Fruit fly (Drosophila melanogaster) Kc167 (cell line): Measurements from ENCODE around the gene Pld3.

Experiments
- Myc ChIP-seq: fragments of >200 bp; optimal IDR thresholded peaks from 2 replicates; lab custom pipeline; 2017; ENCODE audit warnings: missing external identifiers
- Sin3A ChIP-seq: fragments of >200 bp; optimal IDR thresholded peaks from 2 replicates; lab custom pipeline; 2018; ENCODE audit warnings: missing external identifiers
- h ChIP-seq: fragments of >200 bp; optimal IDR thresholded peaks from 3 replicates; lab custom pipeline; 2018; ENCODE audit warnings: missing external identifiers
- insv ChIP-seq: fragments of >200 bp; optimal IDR thresholded peaks from 3 replicates; lab custom pipeline; 2018; ENCODE audit warnings: missing external identifiers
- psq ChIP-seq: fragments of >200 bp; optimal IDR thresholded peaks from 2 replicates; lab custom pipeline; 2017; ENCODE audit warnings: missing external identifiers
- ttk ChIP-seq: sonication (Bioruptor generic); optimal IDR thresholded peaks from 2 replicates; lab custom pipeline; 2017; ENCODE audit warnings: missing external identifiers

Pld3 gene

DNA sequence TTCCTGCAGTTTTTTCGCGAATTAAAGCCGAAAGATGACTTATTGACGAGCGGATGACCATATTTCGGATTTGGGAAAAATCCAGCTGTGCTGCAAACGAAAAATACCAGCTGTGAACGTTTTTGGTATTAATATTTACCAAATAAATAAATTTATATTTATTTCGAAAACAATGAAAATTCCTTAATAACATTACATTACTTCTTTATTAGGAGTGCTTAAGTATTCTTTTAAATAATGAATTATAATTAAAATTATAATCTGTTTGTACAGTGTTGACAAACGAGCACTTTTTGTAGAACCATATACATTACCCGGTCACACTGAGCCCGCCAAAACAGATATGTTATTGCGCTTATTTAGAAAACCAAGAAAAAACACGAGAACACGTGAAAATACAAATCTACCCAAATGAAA, 21.0 kb downstream of the Pld3 start, which contains the start of the genes bur and Mcm10:
Gene bur, minus strand, starts transcription at position 69 of the 417 bp plus-strand sequence.
Gene Mcm10, plus strand, starts transcription at position 319 of the 417 bp plus-strand sequence.
- TF ChIP-seq h (no peak), Sin3A (lab: Kevin White, UChicago) (no peak), Myc (lab: Kevin White, UChicago) (no peak), ttk (lab: Kevin White, UChicago) (no peak), psq (no peak), insv (no peak)

dm6 chr2L:21187753-21188152, 29.1 kb downstream of the Pld3 start:
- TF ChIP-seq Myc (lab: Kevin White, UChicago): no peak

DNA sequence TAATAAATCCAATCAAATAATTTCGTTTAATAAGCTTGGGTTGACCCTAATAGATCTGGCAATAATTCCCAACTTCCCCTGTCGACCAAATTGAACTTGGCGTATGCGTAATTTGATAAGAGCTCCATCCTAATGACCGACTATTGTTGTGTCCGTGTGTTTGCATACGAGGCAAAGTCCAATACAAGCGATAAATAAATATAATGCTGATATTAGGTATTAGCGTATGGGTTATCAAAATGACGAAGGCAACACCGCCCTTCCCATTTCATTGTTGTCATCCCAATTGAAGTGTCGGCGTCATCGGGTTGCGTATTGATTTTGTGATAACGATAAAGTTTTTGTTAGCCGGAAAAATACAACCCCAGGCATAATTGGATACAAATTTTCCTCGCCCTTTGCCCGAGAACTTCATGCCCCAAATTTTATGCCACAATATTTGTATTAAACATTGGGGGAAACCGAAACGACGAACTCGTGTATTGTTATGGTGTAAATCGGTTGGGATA, 30.7 kb downstream of the Pld3 start:
- TF ChIP-seq Myc (lab: Kevin White, UChicago) (no peak), ttk (lab: Kevin White, UChicago) (no peak), insv (no peak), h (no peak), Sin3A (lab: Kevin White, UChicago) (no peak), psq (no peak)

DNA sequence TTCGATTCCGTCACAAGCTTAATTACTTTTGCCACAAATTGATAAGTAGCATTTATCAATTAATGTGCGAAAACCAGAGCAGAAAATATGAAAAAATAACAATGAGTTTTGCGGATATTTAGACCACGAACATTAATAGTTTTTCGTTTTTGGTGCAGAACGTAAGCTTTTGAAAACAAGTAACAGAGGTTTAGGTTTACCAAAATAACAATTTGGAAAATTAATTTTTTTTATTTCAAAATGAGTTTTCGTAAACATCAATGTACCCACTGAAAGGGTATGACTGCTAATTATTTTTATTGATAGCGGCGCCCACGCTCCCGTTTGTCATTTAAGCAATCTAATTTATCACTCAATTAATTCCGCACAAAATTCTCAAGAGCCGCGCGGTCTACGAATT, 36.7 kb downstream of the Pld3 start:
- TF ChIP-seq h (no peak), psq (no peak), Sin3A (lab: Kevin White, UChicago) (no peak), ttk (lab: Kevin White, UChicago) (no peak), insv (no peak), Myc (lab: Kevin White, UChicago) (no peak)

DNA sequence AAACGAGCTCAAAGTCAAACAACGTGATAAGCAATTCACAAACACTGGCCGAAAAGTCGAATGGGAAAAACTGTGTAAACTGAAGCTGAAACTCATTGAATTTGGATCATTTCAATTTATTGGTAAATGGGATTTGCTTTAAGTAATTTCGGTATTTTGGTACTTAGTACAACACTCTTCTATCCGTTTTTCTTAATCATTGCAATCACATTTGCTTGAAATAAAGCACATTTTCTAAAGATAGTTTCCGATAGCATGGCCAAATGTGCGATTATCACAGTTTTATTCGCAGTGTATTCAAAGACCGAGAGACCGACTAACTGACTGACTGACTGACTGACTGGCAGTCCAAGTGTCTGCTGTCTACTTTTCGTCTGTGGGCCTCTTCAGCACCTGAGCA, 37.9 kb downstream of the Pld3 start:
- no peak for TF ChIP-seq h
- TF ChIP-seq Myc (lab: Kevin White, UChicago): no peak
- TF ChIP-seq ttk (lab: Kevin White, UChicago): no peak
- TF ChIP-seq Sin3A (lab: Kevin White, UChicago): no peak
- no peak for TF ChIP-seq insv
- TF ChIP-seq psq: no peak

dm6 chr2L:21197178-21197577, 38.5 kb downstream of the Pld3 start:
- TF ChIP-seq insv (no peak), Myc (lab: Kevin White, UChicago) (no peak), h (no peak), ttk (lab: Kevin White, UChicago) (no peak), psq (no peak), Sin3A (lab: Kevin White, UChicago) (no peak)

dm6 chr2L:21198633-21199264, 40.1 kb downstream of the Pld3 start, which contains the start of gene Ret:
Gene Ret (minus strand): TSS chr2L:21198762.
- TF ChIP-seq h (no peak), ttk (lab: Kevin White, UChicago) (no peak)

DNA sequence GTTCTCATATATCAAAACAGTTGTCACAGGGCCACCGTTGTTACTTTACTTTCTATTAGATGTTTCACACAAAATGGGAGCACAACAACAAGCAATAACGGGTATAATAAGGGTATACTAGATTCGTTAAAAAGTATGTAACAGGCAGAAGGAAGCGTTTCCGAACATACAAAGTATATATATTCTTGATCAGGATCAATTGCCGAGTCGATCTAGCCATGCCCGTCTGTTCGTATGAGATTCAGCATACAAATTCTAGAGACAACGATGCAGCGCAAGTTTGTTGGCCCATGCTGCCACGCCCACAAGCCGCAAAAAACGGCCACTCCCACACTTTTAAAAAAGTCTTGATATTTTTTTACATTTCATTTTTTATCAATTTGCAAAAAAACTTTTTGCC, 41.6 kb downstream of the Pld3 start, which contains the start of gene CG31624:
Gene CG31624, minus strand, starts transcription at position 101 of the 400 bp plus-strand sequence.
- no peak for TF ChIP-seq insv
- TF ChIP-seq Myc (lab: Kevin White, UChicago): no peak
- TF ChIP-seq Sin3A (lab: Kevin White, UChicago): no peak
- no peak for TF ChIP-seq psq
- TF ChIP-seq ttk (lab: Kevin White, UChicago): no peak

dm6 chr2L:21202702-21203101, 44.1 kb downstream of the Pld3 start, which contains the start of gene CG31988:
Gene CG31988 (minus strand): TSS chr2L:21202802.
- no peak for TF ChIP-seq Myc (lab: Kevin White, UChicago)
- TF ChIP-seq psq: no peak
- no peak for TF ChIP-seq insv
- no peak for TF ChIP-seq h
- no peak for TF ChIP-seq Sin3A (lab: Kevin White, UChicago)

dm6 chr2L:21206193-21206592, 47.5 kb downstream of the Pld3 start, which contains the start of gene clumsy:
Gene clumsy (plus strand): TSS chr2L:21206493.
- TF ChIP-seq ttk (lab: Kevin White, UChicago) (no peak), psq (no peak), Myc (lab: Kevin White, UChicago) (no peak), Sin3A (lab: Kevin White, UChicago) (no peak), h (no peak), insv (no peak)
